Fruit fly (Drosophila melanogaster): ENCODE measurements around the gene Raf.

Gene Raf

DNA sequence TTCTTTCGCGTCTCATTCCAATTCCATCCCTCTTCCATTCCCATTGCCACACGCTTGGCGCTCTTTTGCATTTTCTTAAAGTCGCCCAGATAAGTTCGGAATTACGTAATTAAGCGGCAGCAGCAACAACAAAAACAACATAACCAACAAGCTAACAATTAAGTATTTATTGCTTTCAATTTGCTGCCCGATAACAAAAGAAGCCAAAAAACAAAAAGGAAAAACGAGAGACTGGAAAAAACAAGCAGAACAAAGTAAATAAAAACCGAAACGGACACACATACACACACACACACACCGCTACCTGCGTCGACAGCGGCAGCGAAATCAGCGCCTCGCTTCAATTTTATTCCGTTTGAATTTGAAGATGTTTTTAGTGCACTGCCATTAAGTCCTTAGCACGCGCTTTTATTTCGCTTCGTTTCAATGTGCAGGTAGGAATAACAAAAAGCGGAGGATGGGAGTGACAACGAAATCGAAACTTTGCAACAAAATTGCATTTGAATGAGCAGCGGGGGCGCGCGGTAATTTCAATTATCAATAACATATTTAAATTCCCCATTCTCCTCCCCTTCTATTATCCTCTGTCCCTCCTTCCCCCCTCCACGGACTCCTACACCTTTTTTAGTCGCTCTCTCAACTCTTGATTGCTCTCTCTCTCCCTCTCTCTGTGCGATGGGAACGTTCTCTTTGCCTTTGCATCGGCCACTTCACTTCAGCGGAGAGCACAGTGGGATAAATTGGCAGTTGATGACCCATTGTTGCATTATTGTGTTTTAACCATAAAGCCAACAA lies at the start of gene Raf:
Gene Raf, plus strand, starts transcription at position 32 of the 795 bp plus-strand sequence.
- TF ChIP-seq Fer2 (tag; optimal IDR thresholded peaks at IDR 0.05) (peak; percentile 63), CG2889 (GFP tag; IDR thresholded peaks at IDR 0.05) (peak; percentile 62; the same call in 1 of the 3 replicates), Sox100B (GFP tag; optimal IDR thresholded peaks at IDR 0.05) (no peak), otp (GFP tag; IDR thresholded peaks at IDR 0.05) (peak; percentile 64; the same call in 2 of the 3 replicates), CG15073 (GFP tag; optimal IDR thresholded peaks at IDR 0.05) (peak; percentile 63), peb (GFP tag; IDR thresholded peaks at IDR 0.05) (0 out of 2 replicates have a peak, but pooled peaks have one; percentile 6), Kr (GFP tag; optimal IDR thresholded peaks at IDR 0.05) (peak; percentile 26), CG7839 (tag; optimal IDR thresholded peaks at IDR 0.05) (no peak), CG4360 (GFP tag; IDR thresholded peaks at IDR 0.05) (peak; percentile 51; the same call in 1 of the 2 replicates), CG4617 (GFP tag; optimal IDR thresholded peaks at IDR 0.05; ENCODE audit: borderline replicate concordance) (no peak), nau (GFP tag; optimal IDR thresholded peaks at IDR 0.05) (peak; percentile 89), CG13287 (GFP tag; IDR thresholded peaks at IDR 0.05; ENCODE audit: partially characterized antibody) (0 out of 2 replicates have a peak, but pooled peaks have one; percentile 13), h (optimal IDR thresholded peaks at IDR 0.05) (no peak), CG3407 (GFP tag; optimal IDR thresholded peaks at IDR 0.05) (no peak), fu2 (GFP tag; optimal IDR thresholded peaks at IDR 0.05) (no peak), wdn (GFP tag; IDR thresholded peaks at IDR 0.05) (peak; percentile 71), exex (tag; optimal IDR thresholded peaks at IDR 0.05) (peak; percentile 61), Dbx (GFP tag; IDR thresholded peaks at IDR 0.05) (0 out of 3 replicates have a peak, but pooled peaks have one; percentile 40), B-H1 (GFP tag; IDR thresholded peaks at IDR 0.05) (0 out of 3 replicates have a peak, but pooled peaks have one; percentile 54), pros (GFP tag; optimal IDR thresholded peaks at IDR 0.05) (peak; percentile 19), CG3726 (GFP tag; IDR thresholded peaks at IDR 0.05) (0 out of 3 replicates have a peak, but pooled peaks have one; percentile 71), CG10565 (GFP tag; optimal IDR thresholded peaks at IDR 0.05) (no peak), Hr78 (GFP tag; optimal IDR thresholded peaks at IDR 0.05) (no peak), Pdp1 (GFP tag; optimal IDR thresholded peaks at IDR 0.05) (peak in 1 of 2 experiments; percentile 84), cad (GFP tag; optimal IDR thresholded peaks at IDR 0.05) (peak; percentile 21), CG30431 (GFP tag; optimal IDR thresholded peaks at IDR 0.05) (no peak), Antp (GFP tag; optimal IDR thresholded peaks at IDR 0.05) (no peak), Adf1 (GFP tag; IDR thresholded peaks at IDR 0.05) (peak; percentile 71), cg (GFP tag; optimal IDR thresholded peaks at IDR 0.05) (peak; percentile 36), Eip74EF (GFP tag; optimal IDR thresholded peaks at IDR 0.05) (no peak), vnd (GFP tag; IDR thresholded peaks at IDR 0.05; ENCODE audit: partially characterized antibody) (0 out of 3 replicates have a peak, but pooled peaks have one; percentile 20), CG17912 (GFP tag; optimal IDR thresholded peaks at IDR 0.05) (no peak), aop (GFP tag; IDR thresholded peaks at IDR 0.05) (no peak), jigr1 (GFP tag; IDR thresholded peaks at IDR 0.05) (peak; percentile 78; the same call in 1 of the 3 replicates), CG17359 (tag; optimal IDR thresholded peaks at IDR 0.05) (no peak), Bteb2 (GFP tag; optimal IDR thresholded peaks at IDR 0.05) (no peak), ci (GFP tag; IDR thresholded peaks at IDR 0.05) (peak; percentile 78; the same call in 1 of the 3 replicates), yki (optimal IDR thresholded peaks at IDR 0.05) (peak; percentile 31), chinmo (GFP tag; IDR thresholded peaks at IDR 0.05; ENCODE audit: partially characterized antibody) (peak; percentile 37; the same call in 1 of the 4 replicates), unpg (GFP tag; optimal IDR thresholded peaks at IDR 0.05) (no peak), CG6791 (GFP tag; IDR thresholded peaks at IDR 0.05; ENCODE audit: partially characterized antibody) (0 out of 3 replicates have a peak, but pooled peaks have one; percentile 30), crol (GFP tag; IDR thresholded peaks at IDR 0.05) (peak; percentile 93), gfzf (GFP tag; optimal IDR thresholded peaks at IDR 0.05) (no peak), CG6175 (GFP tag; IDR thresholded peaks at IDR 0.05) (peak; percentile 67; the same call in 2 of the 3 replicates), Trl (optimal IDR thresholded peaks at IDR 0.05) (peak; percentile 88 to 95), Trl (GFP tag; optimal IDR thresholded peaks at IDR 0.05) (no peak), sd (tag; optimal IDR thresholded peaks at IDR 0.05) (peak; percentile 16)
